Worm (Caenorhabditis elegans) whole organism, late embryonic: ENCODE results near the gene Y70C5B.2.
"Not testable (repeated sequence)": the region's sequence is repeated elsewhere in the genome, so short reads cannot be mapped to it uniquely, and the experiment has no call there.

Source experiments
- ama-1 ChIP-seq: fragments of 150-350 bp; optimal IDR thresholded peaks from 2 replicates; lab custom pipeline; 2014
- fkh-10 ChIP-seq: fragments of 150-350 bp; optimal IDR thresholded peaks from 2 replicates; lab custom pipeline; 2014; ENCODE audit warnings: missing biosample characterization, missing genetic modification reagents, missing genetic modification characterization
- nhr-11 ChIP-seq: fragments of 150-350 bp; optimal IDR thresholded peaks from 2 replicates; lab custom pipeline; 2014; ENCODE audit warnings: missing biosample characterization, missing genetic modification characterization
- nhr-232 ChIP-seq: sonication (generic microtip); optimal IDR thresholded peaks from 2 replicates; lab custom pipeline; 2016; ENCODE audit warnings: missing genetic modification characterization, missing compliant biosample characterization
- pha-4 ChIP-seq: fragments of 150-350 bp; optimal IDR thresholded peaks from 2 replicates; lab custom pipeline; 2018; ENCODE audit warnings: missing biosample characterization, missing genetic modification reagents, missing genetic modification characterization
- pqm-1 ChIP-seq: sonication (generic microtip); optimal IDR thresholded peaks from 2 replicates; lab custom pipeline; 2016; ENCODE audit warnings: missing genetic modification characterization, missing compliant biosample characterization
- tbx-2 ChIP-seq: sonication (generic microtip); optimal IDR thresholded peaks from 2 replicates; lab custom pipeline; 2016; ENCODE audit warnings: missing genetic modification characterization, missing compliant biosample characterization

ce11 chrV:16654242-16654641 lies 6.5 kb downstream of the Y70C5B.2 start, which contains the start of gene W06G6.15:
- not testable (repeated sequence) for TF ChIP-seq ama-1 (lab: Kevin White, UChicago); pha-4 (tag; lab: Kevin White, UChicago); pqm-1 (tag; lab: Kevin White, UChicago); nhr-11; nhr-232 (tag; lab: Kevin White, UChicago); tbx-2 (tag; lab: Kevin White, UChicago); fkh-10 (GFP tag; lab: Kevin White, UChicago)
